Worm (Caenorhabditis elegans): ENCODE data around the gene ZK622.4.

The ZK622.4 gene

DNA sequence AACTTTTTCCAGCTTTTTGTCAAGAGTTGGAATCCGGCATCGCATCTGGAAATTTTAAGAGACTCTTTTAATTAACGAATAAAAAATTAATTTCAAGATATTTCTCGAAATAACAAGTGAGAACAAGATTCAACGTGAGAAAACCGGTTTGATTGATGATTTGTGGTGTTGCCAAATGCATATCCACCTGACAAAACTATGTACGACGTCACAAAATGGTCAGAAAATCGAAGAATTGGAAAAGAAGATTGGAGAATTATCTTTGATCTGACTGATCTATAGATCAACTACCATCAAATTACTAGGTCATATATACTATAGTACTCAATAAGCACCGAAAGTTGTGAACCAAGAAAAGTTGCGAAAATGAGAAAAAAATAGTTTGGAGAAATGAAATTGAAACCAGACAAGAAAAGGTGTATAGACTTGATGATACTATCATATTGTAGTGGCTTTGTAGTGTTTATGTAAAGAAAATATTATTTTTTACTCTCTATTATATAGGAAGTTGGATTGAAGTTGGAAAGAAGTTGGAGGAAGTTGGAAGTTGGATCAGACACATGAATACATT lies 45.6 kb upstream of the ZK622.4 start, which contains the start of gene ptr-6:
ptr-6 (minus strand) TSS at position 47 of the 571 bp plus-strand sequence.
- TF ChIP-seq unc-130 (GFP tag; optimal IDR thresholded peaks at IDR 0.05) (no peak), egl-43 (GFP tag; IDR thresholded peaks at IDR 0.05) (no peak), ceh-82 (tag; optimal IDR thresholded peaks at IDR 0.05) (no peak), dmd-9 (GFP tag; IDR thresholded peaks at IDR 0.05) (no peak), gei-8 (GFP tag; optimal IDR thresholded peaks at IDR 0.05) (no peak), pqm-1 (tag; optimal IDR thresholded peaks at IDR 0.05) (no peak), zip-2 (tag; optimal IDR thresholded peaks at IDR 0.05) (no peak), zag-1 (tag; optimal IDR thresholded peaks at IDR 0.05) (no peak), F10B5.3 (tag; optimal IDR thresholded peaks at IDR 0.05) (no peak), tag-97 (GFP tag; IDR thresholded peaks at IDR 0.05) (no peak), mdl-1 (tag; optimal IDR thresholded peaks at IDR 0.05) (peak in 1 of 2 experiments; percentile 32), skn-1 (tag; optimal IDR thresholded peaks at IDR 0.05) (no peak), attf-4 (tag; optimal IDR thresholded peaks at IDR 0.05) (no peak), F49E8.2 (tag; optimal IDR thresholded peaks at IDR 0.05; ENCODE audit: borderline replicate concordance) (no peak), nhr-10 (tag; optimal IDR thresholded peaks at IDR 0.05) (no peak), hif-1 (tag; optimal IDR thresholded peaks at IDR 0.05) (no peak), lin-39 (tag; optimal IDR thresholded peaks at IDR 0.05) (no peak), nhr-102 (tag; optimal IDR thresholded peaks at IDR 0.05) (peak; percentile 16), hlh-30 (tag; optimal IDR thresholded peaks at IDR 0.05; ENCODE audit: insufficient read depth) (peak; percentile 23), lin-38 (GFP tag; IDR thresholded peaks at IDR 0.05) (no peak), Y75B8A.6 (GFP tag; IDR thresholded peaks at IDR 0.05) (no peak), ZK337.2 (GFP tag; IDR thresholded peaks at IDR 0.05) (no peak), ceh-44 (GFP tag; IDR thresholded peaks at IDR 0.05) (no peak), F26F4.8 (GFP tag; conservative IDR thresholded peaks at IDR 0.05) (no peak), mdt-29 (GFP tag; IDR thresholded peaks at IDR 0.05) (no peak), unc-62 (GFP tag; optimal IDR thresholded peaks at IDR 0.05 in 1 of 2) (peak in 1 of 2 experiments; percentile 65), unc-62 (tag; optimal IDR thresholded peaks at IDR 0.05) (no peak), Y48G9A.11 (GFP tag; IDR thresholded peaks at IDR 0.05) (no peak), nhr-111 (GFP tag; optimal IDR thresholded peaks at IDR 0.05) (no peak), nhr-28 (tag; optimal IDR thresholded peaks at IDR 0.05) (peak; percentile 3), Y105C5A.15 (GFP tag; IDR thresholded peaks at IDR 0.05) (no peak), rbr-2 (tag; optimal IDR thresholded peaks at IDR 0.05) (no peak), ztf-7 (tag; optimal IDR thresholded peaks at IDR 0.05) (no peak), mxl-3 (GFP tag; optimal IDR thresholded peaks at IDR 0.05) (no peak), D1046.2 (GFP tag; IDR thresholded peaks at IDR 0.05) (no peak), aly-2 (tag; optimal IDR thresholded peaks at IDR 0.05) (no peak), hlh-11 (tag; optimal IDR thresholded peaks at IDR 0.05) (peak; percentile 16), dmd-8 (GFP tag; IDR thresholded peaks at IDR 0.05) (no peak), aha-1 (tag) (peak; percentile 50), dmd-6 (GFP tag; IDR thresholded peaks at IDR 0.05) (peak; percentile 33; the same call in 1 of the 2 replicates), nhr-48 (tag; optimal IDR thresholded peaks at IDR 0.05) (peak; percentile 29)

- no peak for TF ChIP-seq ceh-82 (tag; optimal IDR thresholded peaks at IDR 0.05)
- TF ChIP-seq daf-12 (tag; optimal IDR thresholded peaks at IDR 0.05), result no peak
- TF ChIP-seq F37D6.2 (tag; optimal IDR thresholded peaks at IDR 0.05), result no peak
Measured at ce11 chrII:5255435-5255834, 37.1 kb upstream of the ZK622.4 start, which contains the start of gene frpr-4. Gene frpr-4 (minus strand): TSS chrII:5255535.

Data from whole organism, L4 larva.